Fruit fly (Drosophila melanogaster): ENCODE results near the gene CG14247.

- TF ChIP-seq Dip2 (GFP tag; IDR thresholded peaks at IDR 0.05) (no peak), psq (GFP tag; optimal IDR thresholded peaks at IDR 0.05) (no peak), fd64A (GFP tag; optimal IDR thresholded peaks at IDR 0.05) (no peak), tup (GFP tag; optimal IDR thresholded peaks at IDR 0.05) (no peak), YL-1 (GFP tag; optimal IDR thresholded peaks at IDR 0.05) (no peak), Dll (GFP tag; IDR thresholded peaks at IDR 0.05; ENCODE audit: partially characterized antibody) (no peak), nerfin-2 (GFP tag; IDR thresholded peaks at IDR 0.05; ENCODE audit: partially characterized antibody) (no peak), mld (GFP tag; IDR thresholded peaks at IDR 0.05; ENCODE audit: partially characterized antibody) (no peak), Trl (optimal IDR thresholded peaks at IDR 0.05) (no peak), Trl (GFP tag; optimal IDR thresholded peaks at IDR 0.05) (no peak), Hr39 (optimal IDR thresholded peaks at IDR 0.05) (no peak)
These were observed 1.2 kb upstream of the CG14247 start, which contains the start of gene CG6403 for dm6 chr3R:26736207-26736606.

Data from whole organism, embryonic.